Worm (Caenorhabditis elegans) whole organism, late embryonic: ENCODE measurements around the gene F58H1.2.

Experiments used
- Y22D7AL.16 ChIP-seq: sonication (generic microtip); optimal IDR thresholded peaks from 2 replicates; lab custom pipeline; 2016; ENCODE audit warnings: missing genetic modification characterization, missing compliant biosample characterization
- ceh-18 ChIP-seq: sonication (generic microtip); optimal IDR thresholded peaks from 2 replicates; lab custom pipeline; 2016; ENCODE audit warnings: missing genetic modification characterization, missing compliant biosample characterization
- dmd-4 ChIP-seq: sonication (generic microtip); optimal IDR thresholded peaks from 2 replicates; lab custom pipeline; 2016; ENCODE audit warnings: borderline replicate concordance, missing genetic modification characterization, missing compliant biosample characterization
- dve-1 ChIP-seq: sonication (generic microtip); optimal IDR thresholded peaks from 2 replicates; lab custom pipeline; 2017; ENCODE audit warnings: antibody characterized with exemption, mild to moderate bottlenecking, missing genetic modification characterization, missing compliant biosample characterization
- gmeb-2 ChIP-seq: sonication (generic microtip); optimal IDR thresholded peaks from 2 replicates; lab custom pipeline; 2016; ENCODE audit warnings: missing genetic modification characterization, inconsistent platforms, missing compliant biosample characterization
- hlh-15 ChIP-seq: sonication (generic microtip); optimal IDR thresholded peaks from 2 replicates; lab custom pipeline; 2016; ENCODE audit warnings: missing genetic modification characterization, missing compliant biosample characterization
- hlh-30 ChIP-seq: sonication (generic microtip); optimal IDR thresholded peaks from 2 replicates; lab custom pipeline; 2017; ENCODE audit warnings: antibody characterized with exemption, missing genetic modification characterization, missing compliant biosample characterization; ENCODE audit not compliant: insufficient read depth
- nfya-1 ChIP-seq: sonication (generic microtip); optimal IDR thresholded peaks from 2 replicates; lab custom pipeline; 2017; ENCODE audit warnings: missing genetic modification characterization, mild to moderate bottlenecking, missing compliant biosample characterization, antibody characterized with exemption, moderate library complexity
- nhr-11 ChIP-seq: fragments of 150-350 bp; optimal IDR thresholded peaks from 2 replicates; lab custom pipeline; 2014; ENCODE audit warnings: missing biosample characterization, missing genetic modification characterization
- nhr-232 ChIP-seq: sonication (generic microtip); optimal IDR thresholded peaks from 2 replicates; lab custom pipeline; 2016; ENCODE audit warnings: missing genetic modification characterization, missing compliant biosample characterization
- syd-9 ChIP-seq: sonication (generic microtip); optimal IDR thresholded peaks from 2 replicates; lab custom pipeline; 2016; ENCODE audit warnings: mild to moderate bottlenecking, missing genetic modification characterization, moderate library complexity, missing compliant biosample characterization

DNA sequence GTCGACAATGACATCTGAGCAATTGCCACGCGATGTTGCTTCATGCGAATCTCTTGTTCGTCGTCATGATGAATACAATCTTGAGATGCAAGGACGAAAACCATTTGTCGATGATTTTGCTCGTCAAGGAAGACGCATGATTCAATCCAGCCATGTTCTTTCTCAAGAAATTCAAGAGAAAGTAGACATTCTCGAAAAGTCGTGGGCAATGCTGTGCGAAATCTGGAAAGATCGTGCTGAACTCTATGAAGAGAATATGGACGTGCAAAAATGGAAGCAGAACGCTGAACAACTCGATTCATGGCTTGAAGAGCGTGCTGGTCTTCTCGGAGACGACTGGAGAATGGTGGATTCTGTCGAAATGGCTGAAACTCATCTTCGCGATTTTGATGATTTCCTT is 15.6 kb upstream of the F58H1.2 start:
- TF ChIP-seq nhr-232 (no peak), nhr-11 (tag; lab: Kevin White, UChicago) (no peak), nfya-1 (no peak), Y22D7AL.16 (no peak), ceh-18 (tag; lab: Kevin White, UChicago) (no peak), hlh-15 (tag; lab: Kevin White, UChicago) (no peak), hlh-30 (tag; lab: Kevin White, UChicago) (no peak), syd-9 (no peak), dmd-4 (tag; lab: Kevin White, UChicago) (no peak), gmeb-2 (tag; lab: Kevin White, UChicago) (no peak), dve-1 (tag; lab: Kevin White, UChicago) (no peak)
